Worm (Caenorhabditis elegans) whole organism, late embryonic: ENCODE data around the gene F20D6.1.

ENCODE experiments used
- T23F11.4 ChIP-seq: fragments of 200-800 bp; sonication (Bioruptor generic); optimal IDR thresholded peaks from 2 replicates; lab custom pipeline; 2018; ENCODE audit warnings: mild to moderate bottlenecking, missing genetic modification characterization, missing compliant biosample characterization
- ceh-19 ChIP-seq: fragments of 200-800 bp; sonication (Bioruptor generic); optimal IDR thresholded peaks from 2 replicates; lab custom pipeline; 2018; ENCODE audit warnings: mild to moderate bottlenecking, missing genetic modification characterization, missing compliant biosample characterization
- ets-4 ChIP-seq: sonication (generic microtip); optimal IDR thresholded peaks from 2 replicates; lab custom pipeline; 2016; ENCODE audit warnings: missing genetic modification characterization, missing compliant biosample characterization
- npax-4 ChIP-seq: sonication (generic microtip); optimal IDR thresholded peaks from 2 replicates; lab custom pipeline; 2016; ENCODE audit warnings: missing genetic modification characterization, missing compliant biosample characterization

ce11 chrV:8239928-8240327 is 49.4 kb downstream of the F20D6.1 start, which contains the start of gene C16D9.3:
- no peak for TF ChIP-seq npax-4 (tag; lab: Kevin White, UChicago)
- TF ChIP-seq T23F11.4 = no peak
- TF ChIP-seq ets-4 = no peak
- no peak for TF ChIP-seq ceh-19 (GFP tag; lab: Kevin White, UChicago)
